Worm (Caenorhabditis elegans): ENCODE results near the gene F52B10.3.

DNA sequence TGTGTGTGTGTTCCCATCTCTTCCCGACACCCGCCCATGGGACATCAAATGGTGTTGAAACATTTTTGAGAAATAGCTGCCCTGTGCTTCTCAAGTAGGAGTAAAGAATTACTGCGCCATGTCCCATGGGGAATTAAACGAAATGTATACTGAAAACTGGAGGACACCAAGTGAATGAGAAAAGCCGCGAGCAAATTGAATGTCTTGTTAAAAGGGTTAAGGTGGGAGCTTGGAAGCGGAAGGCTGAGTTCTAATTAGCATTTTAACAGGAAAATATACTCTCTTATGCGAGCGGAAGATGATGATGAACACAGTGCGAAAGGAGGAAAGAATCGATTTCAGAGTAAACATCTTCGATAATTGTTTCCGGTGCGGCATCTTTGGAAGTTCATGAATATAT is 26.3 kb upstream of the F52B10.3 start:
- no peak for TF ChIP-seq lin-39 (tag; optimal IDR thresholded peaks at IDR 0.05)
- no peak for TF ChIP-seq ceh-82 (tag; optimal IDR thresholded peaks at IDR 0.05)
- TF ChIP-seq ztf-11 (tag; optimal IDR thresholded peaks at IDR 0.05): no peak
- no peak for TF ChIP-seq zag-1 (tag; optimal IDR thresholded peaks at IDR 0.05)

All from whole organism, L3 larva.